Fruit fly (Drosophila melanogaster): Measurements from ENCODE around the gene CG13625.

DNA sequence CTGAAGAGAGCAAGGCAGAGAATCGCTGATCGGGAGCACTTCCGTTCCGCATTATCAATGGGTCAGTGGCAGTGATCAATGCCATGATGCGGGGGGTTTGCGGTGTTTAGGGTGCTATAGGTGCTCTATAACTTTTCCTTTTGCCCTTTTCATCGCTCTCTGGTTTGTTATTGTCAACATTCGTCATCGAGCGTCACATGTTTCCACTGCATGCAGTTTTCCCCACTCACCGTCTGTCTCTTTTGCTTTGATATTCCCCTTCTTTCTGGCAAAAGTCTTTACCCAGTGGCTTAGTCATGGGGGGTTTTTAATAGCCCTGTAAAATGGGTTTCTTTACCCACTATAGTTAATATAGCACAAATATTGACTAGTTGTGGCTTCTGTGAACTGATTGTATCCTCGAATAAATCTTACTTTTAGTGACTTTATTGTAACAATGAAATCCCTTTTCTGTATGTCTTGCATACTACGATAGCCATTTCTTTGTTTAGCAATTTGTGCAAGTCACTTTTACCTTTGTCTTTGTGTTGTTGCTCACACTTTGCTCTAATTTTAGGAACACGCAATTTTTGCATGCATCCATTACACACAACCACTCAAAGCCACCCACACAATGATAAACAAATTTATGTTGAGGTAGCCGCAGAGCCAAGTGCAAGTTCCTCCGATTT lies 18.1 kb downstream of the CG13625 start:
- peak; percentile 58 for TF ChIP-seq psq (GFP tag; optimal IDR thresholded peaks at IDR 0.05)
- TF ChIP-seq fru (GFP tag; optimal IDR thresholded peaks at IDR 0.05): peak; percentile 3
- TF ChIP-seq Abd-B (GFP tag; optimal IDR thresholded peaks at IDR 0.05): no peak
- no peak for TF ChIP-seq CG32264 (GFP tag; optimal IDR thresholded peaks at IDR 0.05)
- TF ChIP-seq tai (GFP tag; optimal IDR thresholded peaks at IDR 0.05): no peak
- TF ChIP-seq Hnf4 (GFP tag; optimal IDR thresholded peaks at IDR 0.05): no peak
- no peak for TF ChIP-seq Rel (GFP tag; optimal IDR thresholded peaks at IDR 0.05)
- no peak for TF ChIP-seq Rel (tag; optimal IDR thresholded peaks at IDR 0.05)
- no peak for TF ChIP-seq Dfd (GFP tag; optimal IDR thresholded peaks at IDR 0.05)
- TF ChIP-seq HLH106 (tag; optimal IDR thresholded peaks at IDR 0.05): no peak
